Fruit fly (Drosophila melanogaster): ENCODE data around the gene CG16762.

CG16762 gene

dm6 chr3L:2494183-2494541 lies 18.7 kb upstream of the CG16762 start (continued):
- peak; percentile 92 for TF ChIP-seq Ada2b (GFP tag; IDR thresholded peaks at IDR 0.05)
- peak; percentile 94 for TF ChIP-seq CG2678 (tag; optimal IDR thresholded peaks at IDR 0.05)
- peak; percentile 83 for TF ChIP-seq tin (GFP tag; optimal IDR thresholded peaks at IDR 0.05)
- TF ChIP-seq GATAe (GFP tag; conservative IDR thresholded peaks at IDR 0.05): peak; percentile 100
- peak; percentile 79 for TF ChIP-seq zen (tag; optimal IDR thresholded peaks at IDR 0.05)
- TF ChIP-seq Dref (GFP tag; IDR thresholded peaks at IDR 0.05): no peak
- peak; percentile 90 for TF ChIP-seq kay (GFP tag; optimal IDR thresholded peaks at IDR 0.05)
- TF ChIP-seq kah (GFP tag; optimal IDR thresholded peaks at IDR 0.05): peak; percentile 66
- peak; percentile 52 for TF ChIP-seq tup (GFP tag; optimal IDR thresholded peaks at IDR 0.05)
- TF ChIP-seq Taf1 (GFP tag; IDR thresholded peaks at IDR 0.05): peak; percentile 94
- TF ChIP-seq ap (GFP tag; IDR thresholded peaks at IDR 0.05): peak; percentile 84
- peak; percentile 83 for TF ChIP-seq Mrtf (GFP tag; IDR thresholded peaks at IDR 0.05)
- TF ChIP-seq CG31388 (GFP tag; optimal IDR thresholded peaks at IDR 0.05): peak; percentile 73
- peak; percentile 75 for TF ChIP-seq gt (GFP tag; IDR thresholded peaks at IDR 0.05)
- peak; percentile 5 for TF ChIP-seq fd64A (GFP tag; optimal IDR thresholded peaks at IDR 0.05)
- TF ChIP-seq Bdp1 (GFP tag; optimal IDR thresholded peaks at IDR 0.05): peak; percentile 16
- TF ChIP-seq seq (GFP tag; IDR thresholded peaks at IDR 0.05): peak; percentile 84
- TF ChIP-seq CG12071 (GFP tag; optimal IDR thresholded peaks at IDR 0.05): peak; percentile 79
- peak; percentile 82 for TF ChIP-seq CG15011 (GFP tag; optimal IDR thresholded peaks at IDR 0.05)
- peak; percentile 93 for TF ChIP-seq Atf6 (GFP tag; IDR thresholded peaks at IDR 0.05)
- no peak for TF ChIP-seq Lhr (GFP tag; optimal IDR thresholded peaks at IDR 0.05)
- no peak for TF ChIP-seq D (optimal IDR thresholded peaks at IDR 0.05)
- TF ChIP-seq D (GFP tag; optimal IDR thresholded peaks at IDR 0.05): peak; percentile 75
- peak; percentile 91 for TF ChIP-seq al (GFP tag; IDR thresholded peaks at IDR 0.05)
- peak; percentile 66 for TF ChIP-seq CG4328 (GFP tag; optimal IDR thresholded peaks at IDR 0.05)
- TF ChIP-seq D19A (tag; optimal IDR thresholded peaks at IDR 0.05): peak; percentile 77
- peak; percentile 50 for TF ChIP-seq CG16863 (GFP tag; optimal IDR thresholded peaks at IDR 0.05)
- TF ChIP-seq Oli (tag; optimal IDR thresholded peaks at IDR 0.05): peak; percentile 74
- TF ChIP-seq jumu (GFP tag; optimal IDR thresholded peaks at IDR 0.05): peak; percentile 89
- TF ChIP-seq CG13775 (GFP tag; optimal IDR thresholded peaks at IDR 0.05): peak; percentile 72
- peak; percentile 92 for TF ChIP-seq vvl (GFP tag; IDR thresholded peaks at IDR 0.05)
- TF ChIP-seq CG8924 (tag; optimal IDR thresholded peaks at IDR 0.05): peak; percentile 84
- TF ChIP-seq CG12942 (GFP tag; optimal IDR thresholded peaks at IDR 0.05): peak; percentile 46
- peak; percentile 93 for TF ChIP-seq rib (GFP tag; IDR thresholded peaks at IDR 0.05)
- TF ChIP-seq onecut (GFP tag; IDR thresholded peaks at IDR 0.05): peak; percentile 80
- no peak for TF ChIP-seq Scr (GFP tag; IDR thresholded peaks at IDR 0.05; ENCODE audit: partially characterized antibody)
- peak; percentile 75 for TF ChIP-seq CG10267 (tag; optimal IDR thresholded peaks at IDR 0.05)
- TF ChIP-seq hbn (GFP tag; IDR thresholded peaks at IDR 0.05; ENCODE audit: partially characterized antibody): no peak
- peak; percentile 85 for TF ChIP-seq CG34376 (GFP tag; optimal IDR thresholded peaks at IDR 0.05)
- TF ChIP-seq ranshi (GFP tag; IDR thresholded peaks at IDR 0.05): peak; percentile 91
- TF ChIP-seq bbx (GFP tag; IDR thresholded peaks at IDR 0.05; ENCODE audit: partially characterized antibody): no peak
- peak; percentile 82 for TF ChIP-seq pum (GFP tag; optimal IDR thresholded peaks at IDR 0.05)
- no peak for TF ChIP-seq MESR4 (GFP tag; optimal IDR thresholded peaks at IDR 0.05)
- peak; percentile 96 for TF ChIP-seq mam (GFP tag; optimal IDR thresholded peaks at IDR 0.05)
- TF ChIP-seq CG10431 (GFP tag; optimal IDR thresholded peaks at IDR 0.05): no peak
- peak; percentile 73 for TF ChIP-seq Six4 (GFP tag; optimal IDR thresholded peaks at IDR 0.05)
- TF ChIP-seq ac (GFP tag; optimal IDR thresholded peaks at IDR 0.05): peak; percentile 39
- peak; percentile 82 for TF ChIP-seq zfh2 (GFP tag; optimal IDR thresholded peaks at IDR 0.05)
- peak; percentile 78 for TF ChIP-seq CG10979 (tag; optimal IDR thresholded peaks at IDR 0.05)
- no peak for TF ChIP-seq Dll (GFP tag; IDR thresholded peaks at IDR 0.05; ENCODE audit: partially characterized antibody)
- TF ChIP-seq Jarid2 (GFP tag; optimal IDR thresholded peaks at IDR 0.05): peak; percentile 69
- peak; percentile 88 for TF ChIP-seq MBD-R2 (GFP tag; IDR thresholded peaks at IDR 0.05)
